Worm (Caenorhabditis elegans): ENCODE data around the gene F40G12.7.

DNA sequence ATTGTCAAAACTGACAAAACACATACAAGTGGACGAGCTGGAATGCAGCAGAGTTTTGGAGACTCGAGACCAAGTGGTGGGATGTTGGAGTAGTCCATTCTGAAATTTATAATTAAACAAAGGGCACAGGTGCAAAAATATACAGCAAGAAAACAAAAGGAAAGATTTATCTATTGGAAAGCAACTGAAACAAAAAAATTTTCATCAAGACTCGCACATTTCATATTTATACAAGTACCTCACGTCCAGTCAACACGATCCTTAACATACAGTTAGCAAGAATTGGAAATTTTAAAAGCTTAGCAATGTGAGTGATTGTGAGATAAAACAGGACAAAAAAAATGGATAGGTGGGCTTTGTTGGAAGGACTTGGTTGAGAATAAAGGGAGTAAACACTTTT is 39.9 kb downstream of the F40G12.7 start, which contains the start of gene F47B8.1:
- TF ChIP-seq W03F9.2 (tag; optimal IDR thresholded peaks at IDR 0.05) (no peak), dao-5 (tag; optimal IDR thresholded peaks at IDR 0.05) (no peak)
